Fruit fly (Drosophila melanogaster) whole organism, embryonic: Measurements from ENCODE around the gene CG31875.
A peak's percentile ranks its signal among the peaks of the same experiment; 100 is the strongest.

ENCODE experiments used
- Ada2b ChIP-seq: fragments of 200-800 bp; sonication (Bioruptor generic); IDR thresholded peaks from 2 replicates; pipeline ENCODE4 v1.3.6; 2022; ENCODE audit warnings: missing biosample characterization, missing genetic modification characterization
- Asciz ChIP-seq: fragments of 200-800 bp; sonication (Bioruptor generic); optimal IDR thresholded peaks from 2 replicates; lab custom pipeline; 2017; ENCODE audit warnings: missing biosample characterization, mild to moderate bottlenecking, missing genetic modification characterization, missing genetic modification reagents
- CG10321 ChIP-seq: fragments of 200-800 bp; sonication (Bioruptor generic); IDR thresholded peaks from 2 replicates; pipeline ENCODE4 v1.3.6; 2022; ENCODE audit warnings: missing biosample characterization, missing genetic modification characterization
- CG10462 ChIP-seq: fragments of 200-800 bp; sonication (Bioruptor generic); optimal IDR thresholded peaks from 2 replicates; lab custom pipeline; 2016; ENCODE audit warnings: missing biosample characterization, missing genetic modification characterization
- CG10543 ChIP-seq: fragments of 200-800 bp; sonication (Bioruptor generic); optimal IDR thresholded peaks from 3 replicates; lab custom pipeline; 2017; ENCODE audit warnings: missing biosample characterization, mild to moderate bottlenecking, missing genetic modification characterization, moderate library complexity
- CG12071 ChIP-seq: fragments of 200-800 bp; sonication (Bioruptor generic); optimal IDR thresholded peaks from 3 replicates; lab custom pipeline; 2018; ENCODE audit warnings: missing biosample characterization, mild to moderate bottlenecking, missing genetic modification characterization
- CG13894 ChIP-seq: fragments of 200-800 bp; sonication (Bioruptor generic); optimal IDR thresholded peaks from 3 replicates; lab custom pipeline; 2018; ENCODE audit warnings: missing biosample characterization, mild to moderate bottlenecking, missing genetic modification characterization, moderate library complexity
- CG15011 ChIP-seq: fragments of 200-800 bp; sonication (Bioruptor generic); optimal IDR thresholded peaks from 3 replicates; lab custom pipeline; 2018; ENCODE audit warnings: missing biosample characterization, mild to moderate bottlenecking, missing genetic modification characterization
- CG15073 ChIP-seq: fragments of 200-800 bp; sonication (Bioruptor generic); optimal IDR thresholded peaks from 2 replicates; lab custom pipeline; 2016; ENCODE audit warnings: missing biosample characterization, missing genetic modification characterization
- CG15601 ChIP-seq: fragments of 200-800 bp; sonication (Bioruptor generic); optimal IDR thresholded peaks from 3 replicates; lab custom pipeline; 2019; ENCODE audit warnings: missing biosample characterization, mild to moderate bottlenecking, missing genetic modification characterization, moderate library complexity
- CG16779 ChIP-seq: fragments of 200-800 bp; sonication (Bioruptor generic); IDR thresholded peaks from 2 replicates; pipeline ENCODE4 v1.3.6; 2022; ENCODE audit warnings: missing biosample characterization, missing genetic modification characterization
- CG2199 ChIP-seq: fragments of 200-800 bp; sonication (Bioruptor generic); IDR thresholded peaks from 3 replicates; pipeline ENCODE4 v1.3.6; 2022; ENCODE audit warnings: missing biosample characterization, missing genetic modification characterization
- CG30020 ChIP-seq: fragments of 200-800 bp; optimal IDR thresholded peaks from 2 replicates; lab custom pipeline; 2019; ENCODE audit warnings: missing biosample characterization, mild to moderate bottlenecking, missing genetic modification characterization, moderate library complexity
- CG33557 ChIP-seq: fragments of 200-800 bp; sonication (Bioruptor generic); optimal IDR thresholded peaks from 2 replicates; lab custom pipeline; 2019; ENCODE audit warnings: missing biosample characterization, mild to moderate bottlenecking, missing genetic modification characterization, moderate library complexity
- CG4730 ChIP-seq: fragments of 200-800 bp; sonication (Bioruptor generic); IDR thresholded peaks from 2 replicates; pipeline ENCODE4 v1.3.6; 2022; ENCODE audit warnings: missing biosample characterization, missing genetic modification characterization
- CG5180 ChIP-seq: fragments of 200-800 bp; sonication (Bioruptor generic); optimal IDR thresholded peaks from 3 replicates; lab custom pipeline; 2017; ENCODE audit warnings: missing biosample characterization, missing genetic modification characterization, mild to moderate bottlenecking, moderate library complexity, missing genetic modification reagents
- CG5245 ChIP-seq: fragments of 200-800 bp; sonication (Bioruptor generic); optimal IDR thresholded peaks from 3 replicates; lab custom pipeline; 2016; ENCODE audit warnings: missing biosample characterization, missing genetic modification characterization
- CG5953 ChIP-seq: fragments of 200-800 bp; sonication (Bioruptor generic); IDR thresholded peaks from 2 replicates; pipeline ENCODE4 v1.3.6; 2022; ENCODE audit warnings: missing biosample characterization, missing genetic modification characterization
- CG7963 ChIP-seq: fragments of 200-800 bp; sonication (Bioruptor generic); IDR thresholded peaks from 3 replicates; pipeline ENCODE4 v1.3.6; 2022; ENCODE audit warnings: missing biosample characterization, missing genetic modification characterization; ENCODE audit not compliant: partially characterized antibody
- CG8281 ChIP-seq: fragments of 200-800 bp; sonication (Bioruptor generic); optimal IDR thresholded peaks from 2 replicates; lab custom pipeline; 2018; ENCODE audit warnings: missing biosample characterization, mild to moderate bottlenecking, missing genetic modification characterization, moderate library complexity
- CG8388 ChIP-seq: fragments of 200-800 bp; sonication (Bioruptor generic); optimal IDR thresholded peaks from 2 replicates; lab custom pipeline; 2019; ENCODE audit warnings: missing biosample characterization, mild to moderate bottlenecking, missing genetic modification characterization, moderate library complexity
- CG8924 ChIP-seq: fragments of 200-800 bp; optimal IDR thresholded peaks from 3 replicates; lab custom pipeline; 2019; ENCODE audit warnings: missing biosample characterization, mild to moderate bottlenecking, missing genetic modification characterization, moderate library complexity
- CG9727 ChIP-seq: fragments of 200-800 bp; sonication (Bioruptor generic); optimal IDR thresholded peaks from 3 replicates; lab custom pipeline; 2017; ENCODE audit warnings: missing biosample characterization, mild to moderate bottlenecking, missing genetic modification characterization
- CTCF ChIP-seq: fragments of 200-800 bp; sonication (Bioruptor generic); optimal IDR thresholded peaks from 2 replicates; lab custom pipeline; 2017; ENCODE audit warnings: missing biosample characterization, mild to moderate bottlenecking, missing genetic modification characterization, moderate library complexity
- CoRest ChIP-seq: fragments of 200-800 bp; sonication (Bioruptor generic); optimal IDR thresholded peaks from 3 replicates; lab custom pipeline; 2018; ENCODE audit warnings: missing biosample characterization, mild to moderate bottlenecking, missing genetic modification characterization, moderate library complexity
- HLH3B ChIP-seq: fragments of 200-800 bp; sonication (Bioruptor generic); IDR thresholded peaks from 2 replicates; pipeline ENCODE4 v1.3.6; 2022; ENCODE audit warnings: missing biosample characterization, missing genetic modification characterization
- Max ChIP-seq: fragments of 200-800 bp; sonication (Bioruptor generic); optimal IDR thresholded peaks from 2 replicates; lab custom pipeline; 2016; ENCODE audit warnings: missing biosample characterization, mild to moderate bottlenecking, missing genetic modification characterization
- Med ChIP-seq: fragments of 200-800 bp; sonication (Bioruptor generic); peaks from one replicate; lab custom pipeline; 2016; ENCODE audit warnings: missing biosample characterization, missing genetic modification characterization, mild to moderate bottlenecking, inconsistent platforms, moderate library complexity
- Neu2 ChIP-seq: fragments of 200-800 bp; sonication (Bioruptor generic); optimal IDR thresholded peaks from 3 replicates; lab custom pipeline; 2016; ENCODE audit warnings: missing biosample characterization, missing genetic modification characterization, borderline replicate concordance
- Spps ChIP-seq: fragments of 200-800 bp; sonication (Bioruptor generic); optimal IDR thresholded peaks from 2 replicates; lab custom pipeline; 2018; ENCODE audit warnings: missing biosample characterization, mild to moderate bottlenecking, missing genetic modification characterization
- Ssrp ChIP-seq: fragments of 200-800 bp; sonication (Bioruptor generic); optimal IDR thresholded peaks from 2 replicates; lab custom pipeline; 2018; ENCODE audit warnings: missing biosample characterization, mild to moderate bottlenecking, missing genetic modification characterization, moderate library complexity
- Trl ChIP-seq, 3 experiments: fragments of >200 bp in 2 of 3; fragments of 200-800 bp in 1 of 3; sonication (Bioruptor generic) in 1 of 3; optimal IDR thresholded peaks; 2 replicates in 1 of 3; 3 replicates in 2 of 3; lab custom pipeline; 2016 to 2017; ENCODE audit warnings: missing biosample characterization in 1 of 3, missing genetic modification characterization in 1 of 3
- Vsx1 ChIP-seq: fragments of 200-800 bp; sonication (Bioruptor generic); optimal IDR thresholded peaks from 2 replicates; lab custom pipeline; 2017; ENCODE audit warnings: missing biosample characterization, mild to moderate bottlenecking, missing genetic modification characterization, missing genetic modification reagents
- Xrp1 ChIP-seq: fragments of 200-800 bp; sonication (Bioruptor generic); IDR thresholded peaks from 2 replicates; pipeline ENCODE4 v1.3.6; 2022; ENCODE audit warnings: missing biosample characterization, missing genetic modification characterization
- btn ChIP-seq: fragments of 200-800 bp; sonication (Bioruptor generic); optimal IDR thresholded peaks from 2 replicates; lab custom pipeline; 2016; ENCODE audit warnings: missing biosample characterization, missing genetic modification characterization
- chinmo ChIP-seq: fragments of 200-800 bp; sonication (Bioruptor generic); IDR thresholded peaks from 4 replicates; pipeline ENCODE4 v1.3.6; 2022; ENCODE audit warnings: missing biosample characterization, missing genetic modification characterization; ENCODE audit not compliant: partially characterized antibody
- chn ChIP-seq: fragments of 200-800 bp; sonication (Bioruptor generic); optimal IDR thresholded peaks from 2 replicates; lab custom pipeline; 2016; ENCODE audit warnings: missing biosample characterization, missing genetic modification characterization
- dan ChIP-seq: fragments of 200-800 bp; sonication (Bioruptor generic); IDR thresholded peaks from 2 replicates; pipeline ENCODE4 v1.3.6; 2022; ENCODE audit warnings: missing biosample characterization, missing genetic modification characterization
- ftz-f1 ChIP-seq: fragments of 200-800 bp; sonication (Bioruptor generic); optimal IDR thresholded peaks from 2 replicates; lab custom pipeline; 2016; ENCODE audit warnings: missing biosample characterization, missing genetic modification characterization
- gsb ChIP-seq: fragments of 200-800 bp; sonication (Bioruptor generic); IDR thresholded peaks from 2 replicates; pipeline ENCODE4 v1.3.6; 2022; ENCODE audit warnings: missing biosample characterization, missing genetic modification characterization
- lilli ChIP-seq: fragments of 200-800 bp; sonication (Bioruptor generic); optimal IDR thresholded peaks from 3 replicates; lab custom pipeline; 2016; ENCODE audit warnings: missing biosample characterization, missing genetic modification characterization
- lola ChIP-seq, 3 experiments: fragments of >200 bp in 2 of 3; fragments of 200-800 bp in 1 of 3; sonication (Bioruptor generic) in 1 of 3; optimal IDR thresholded peaks; 2 replicates each; lab custom pipeline; 2017 to 2019; ENCODE audit warnings: missing biosample characterization in 3 of 3, missing genetic modification characterization in 3 of 3, mild to moderate bottlenecking in 1 of 3, moderate library complexity in 1 of 3
- lov ChIP-seq, 2 experiments: fragments of 200-800 bp in 1 of 2; fragments of >200 bp in 1 of 2; sonication (Bioruptor generic) in 1 of 2; IDR thresholded peaks in 1 of 2; optimal IDR thresholded peaks in 1 of 2; 2 replicates in 1 of 2; 3 replicates in 1 of 2; pipeline versions ENCODE4 v1.3.6 to Lab custom; 2017 to 2022; ENCODE audit warnings: missing biosample characterization in 1 of 2, missing genetic modification characterization in 1 of 2
- sd ChIP-seq: fragments of 200-800 bp; sonication (Bioruptor generic); optimal IDR thresholded peaks from 3 replicates; lab custom pipeline; 2018; ENCODE audit warnings: missing biosample characterization, mild to moderate bottlenecking, missing genetic modification characterization, moderate library complexity
- sug ChIP-seq: fragments of 200-800 bp; optimal IDR thresholded peaks from 2 replicates; lab custom pipeline; 2019; ENCODE audit warnings: missing biosample characterization, mild to moderate bottlenecking, missing genetic modification characterization, moderate library complexity
- twi ChIP-seq: fragments of 200-800 bp; optimal IDR thresholded peaks from 2 replicates; lab custom pipeline; 2019; ENCODE audit warnings: missing biosample characterization, mild to moderate bottlenecking, missing genetic modification characterization, moderate library complexity
- unpg ChIP-seq: fragments of 200-800 bp; sonication (Bioruptor generic); optimal IDR thresholded peaks from 3 replicates; lab custom pipeline; 2018; ENCODE audit warnings: missing biosample characterization, mild to moderate bottlenecking, missing genetic modification characterization, moderate library complexity

CG31875 gene

dm6 chr2L:9984078-9984772 is 18.3 kb downstream of the CG31875 start, which contains the start of gene bib (continued):
- TF ChIP-seq Trl (optimal IDR thresholded peaks at IDR 0.05; lab: Kevin White, UChicago) (no peak), Trl (GFP tag; optimal IDR thresholded peaks at IDR 0.05; lab: Kevin White, UChicago) (peak; percentile 24), CG15011 (GFP tag; lab: Kevin White, UChicago) (peak; percentile 78), chn (GFP tag; lab: Kevin White, UChicago) (peak; percentile 61), ftz-f1 (GFP tag; lab: Kevin White, UChicago) (no peak), Spps (tag; lab: Kevin White, UChicago) (peak; percentile 67), gsb (GFP tag; lab: Robert Waterston, UW) (no peak), CG12071 (GFP tag; lab: Kevin White, UChicago) (no peak), Med (GFP tag; lab: Kevin White, UChicago) (peak; percentile 87), dan (GFP tag; lab: Robert Waterston, UW) (peak; percentile 55; the same call in 1 of the 2 replicates), btn (no peak), CG9727 (peak; percentile 96), CG4730 (GFP tag; lab: Robert Waterston, UW) (peak; percentile 40; the same call in 1 of the 2 replicates), lola (GFP tag; optimal IDR thresholded peaks at IDR 0.05; lab: Kevin White, UChicago) (peak in 1 of 3 experiments; percentile 92), CoRest (tag; lab: Kevin White, UChicago) (peak; percentile 89), lov (optimal IDR thresholded peaks at IDR 0.05; lab: Kevin White, UChicago) (no peak), lov (GFP tag; IDR thresholded peaks at IDR 0.05; lab: Robert Waterston, UW) (peak; percentile 64; the same call in 1 of the 3 replicates), CG10543 (GFP tag; lab: Kevin White, UChicago) (peak; percentile 53), CG5245 (GFP tag; lab: Kevin White, UChicago) (peak; percentile 53), CG10321 (GFP tag; lab: Robert Waterston, UW) (no peak), CG13894 (tag; lab: Kevin White, UChicago) (peak; percentile 18), Asciz (peak; percentile 75), CG15073 (GFP tag; lab: Kevin White, UChicago) (no peak), CG8388 (peak; percentile 87), CG15601 (peak; percentile 86), sd (peak; percentile 33), Vsx1 (GFP tag; lab: Kevin White, UChicago) (peak; percentile 73), CG8281 (peak; percentile 53), CTCF (GFP tag; lab: Kevin White, UChicago) (peak; percentile 31), Max (peak; percentile 75), Ada2b (GFP tag; lab: Robert Waterston, UW) (peak; percentile 39; the same call in 1 of the 2 replicates), CG33557 (GFP tag; lab: Kevin White, UChicago) (peak; percentile 88), unpg (GFP tag; lab: Kevin White, UChicago) (peak; percentile 84), Ssrp (tag; lab: Kevin White, UChicago) (peak; percentile 86), twi (tag; lab: Kevin White, UChicago) (peak; percentile 76), sug (tag; lab: Kevin White, UChicago) (no peak), CG7963 (GFP tag; lab: Robert Waterston, UW) (no peak), HLH3B (GFP tag; lab: Robert Waterston, UW) (peak; percentile 58), CG8924 (tag; lab: Kevin White, UChicago) (peak; percentile 94), CG10462 (GFP tag; lab: Kevin White, UChicago) (peak; percentile 82), CG30020 (peak; percentile 90), CG16779 (0 out of 2 replicates have a peak, but pooled peaks have one; percentile 42), CG5953 (GFP tag; lab: Robert Waterston, UW) (0 out of 2 replicates have a peak, but pooled peaks have one; percentile 51), Xrp1 (GFP tag; lab: Robert Waterston, UW) (peak; percentile 89), Neu2 (GFP tag; lab: Kevin White, UChicago) (no peak), CG2199 (0 out of 3 replicates have a peak, but pooled peaks have one; percentile 29), chinmo (no peak), CG5180 (GFP tag; lab: Kevin White, UChicago) (peak; percentile 96), lilli (GFP tag; lab: Kevin White, UChicago) (peak; percentile 67)
